Worm (Caenorhabditis elegans) whole organism, early embryonic: ENCODE data around the gene F23H11.4.

Source experiments
- ets-7 ChIP-seq: sonication (generic microtip); optimal IDR thresholded peaks from 2 replicates; lab custom pipeline; 2016; ENCODE audit warnings: missing genotype, missing genetic modification characterization, missing compliant biosample characterization
- tbx-11 ChIP-seq: fragments of 200-800 bp; sonication (Bioruptor generic); IDR thresholded peaks from 2 replicates; pipeline ENCODE4 v1.3.6; 2022; ENCODE audit warnings: missing genetic modification characterization, missing compliant biosample characterization

DNA sequence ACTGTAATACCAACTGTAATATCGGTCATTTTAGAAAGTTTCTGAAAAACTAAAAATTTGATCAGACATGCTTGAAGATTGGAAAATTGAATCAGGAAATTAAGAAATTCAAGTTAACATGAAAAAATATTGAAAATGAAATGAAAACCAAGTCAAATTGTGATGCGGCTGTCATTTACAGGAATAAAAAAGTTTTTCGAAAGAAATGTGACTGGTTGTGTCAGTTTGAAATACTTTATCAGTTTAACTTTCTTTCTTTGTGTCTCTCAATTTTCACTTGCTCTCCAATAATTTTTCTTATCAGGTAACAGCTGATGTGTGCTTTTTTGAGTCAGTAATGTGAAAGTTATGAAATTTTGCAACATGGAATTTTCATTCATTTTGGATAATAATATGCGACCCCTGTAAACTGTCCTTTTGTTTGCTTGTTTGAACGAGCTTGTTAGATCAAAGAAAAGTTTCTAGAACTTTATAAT, 38.9 kb upstream of the F23H11.4 start, which contains the start of gene fbxa-60:
- TF ChIP-seq tbx-11 (GFP tag; lab: Robert Waterston, UW) (no peak), ets-7 (no peak)
